Fruit fly (Drosophila melanogaster) whole organism, embryonic: ENCODE results near the gene Nup37.

Source experiments
- Abd-B ChIP-seq: fragments of 200-800 bp; sonication (Bioruptor generic); optimal IDR thresholded peaks from 2 replicates; lab custom pipeline; 2018; ENCODE audit warnings: missing biosample characterization, mild to moderate bottlenecking, missing genetic modification characterization, moderate library complexity
- Awh ChIP-seq: fragments of 200-800 bp; sonication (Bioruptor generic); IDR thresholded peaks from 2 replicates; pipeline ENCODE4, ENCODE4 v1.3.6; 2022; ENCODE audit warnings: missing biosample characterization, missing genetic modification characterization
- B-H2 ChIP-seq: fragments of 200-800 bp; sonication (Bioruptor generic); optimal IDR thresholded peaks from 2 replicates; lab custom pipeline; 2018; ENCODE audit warnings: missing biosample characterization, mild to moderate bottlenecking, missing genetic modification characterization
- CG10147 ChIP-seq: fragments of 200-800 bp; sonication (Bioruptor generic); optimal IDR thresholded peaks from 2 replicates; lab custom pipeline; 2019; ENCODE audit warnings: missing biosample characterization, mild to moderate bottlenecking, missing genetic modification characterization, moderate library complexity
- CG10959 ChIP-seq: fragments of 200-800 bp; sonication (Bioruptor generic); IDR thresholded peaks from 2 replicates; pipeline ENCODE4 v1.3.6; 2022; ENCODE audit warnings: missing biosample characterization, missing genetic modification characterization
- CG11504 ChIP-seq: fragments of 200-800 bp; sonication (Bioruptor generic); optimal IDR thresholded peaks from 3 replicates; lab custom pipeline; 2019; ENCODE audit warnings: missing biosample characterization, mild to moderate bottlenecking, missing genetic modification characterization, moderate library complexity
- CG12071 ChIP-seq: fragments of 200-800 bp; sonication (Bioruptor generic); optimal IDR thresholded peaks from 3 replicates; lab custom pipeline; 2018; ENCODE audit warnings: missing biosample characterization, mild to moderate bottlenecking, missing genetic modification characterization
- CG12219 ChIP-seq: fragments of 200-800 bp; sonication (Bioruptor generic); optimal IDR thresholded peaks from 3 replicates; lab custom pipeline; 2018; ENCODE audit warnings: missing biosample characterization, mild to moderate bottlenecking, missing genetic modification characterization
- CG12299 ChIP-seq: fragments of 200-800 bp; sonication (Bioruptor generic); optimal IDR thresholded peaks from 2 replicates; lab custom pipeline; 2018; ENCODE audit warnings: missing biosample characterization, mild to moderate bottlenecking, missing genetic modification characterization
- CG13296 ChIP-seq: fragments of 200-800 bp; sonication (Bioruptor generic); optimal IDR thresholded peaks from 3 replicates; lab custom pipeline; 2018; ENCODE audit warnings: missing biosample characterization, mild to moderate bottlenecking, missing genetic modification characterization
- CG13424 ChIP-seq: fragments of 200-800 bp; sonication (Bioruptor generic); optimal IDR thresholded peaks from 2 replicates; lab custom pipeline; 2019; ENCODE audit warnings: missing biosample characterization, mild to moderate bottlenecking, missing genetic modification characterization, moderate library complexity
- CG13894 ChIP-seq: fragments of 200-800 bp; sonication (Bioruptor generic); optimal IDR thresholded peaks from 3 replicates; lab custom pipeline; 2018; ENCODE audit warnings: missing biosample characterization, mild to moderate bottlenecking, missing genetic modification characterization, moderate library complexity
- CG14667 ChIP-seq: fragments of 200-800 bp; sonication (Bioruptor generic); IDR thresholded peaks from 2 replicates; pipeline ENCODE4 v1.3.6; 2022; ENCODE audit warnings: missing biosample characterization, missing genetic modification characterization
- CG15269 ChIP-seq: fragments of 200-800 bp; sonication (Bioruptor generic); optimal IDR thresholded peaks from 2 replicates; lab custom pipeline; 2018; ENCODE audit warnings: missing biosample characterization, mild to moderate bottlenecking, missing genetic modification characterization, moderate library complexity
- CG15479 ChIP-seq: fragments of 200-800 bp; sonication (Bioruptor generic); optimal IDR thresholded peaks from 3 replicates; lab custom pipeline; 2019; ENCODE audit warnings: missing biosample characterization, mild to moderate bottlenecking, missing genetic modification characterization, moderate library complexity
- CG15601 ChIP-seq: fragments of 200-800 bp; sonication (Bioruptor generic); optimal IDR thresholded peaks from 3 replicates; lab custom pipeline; 2019; ENCODE audit warnings: missing biosample characterization, mild to moderate bottlenecking, missing genetic modification characterization, moderate library complexity
- CG34224 ChIP-seq: fragments of 200-800 bp; sonication (Bioruptor generic); IDR thresholded peaks from 3 replicates; pipeline ENCODE4 v1.3.6; 2022; ENCODE audit warnings: missing biosample characterization, missing genetic modification characterization; ENCODE audit not compliant: partially characterized antibody
- CG3995 ChIP-seq: fragments of 200-800 bp; sonication (Bioruptor generic); optimal IDR thresholded peaks from 3 replicates; lab custom pipeline; 2016; ENCODE audit warnings: missing biosample characterization, missing genetic modification characterization
- CG6765 ChIP-seq: fragments of 200-800 bp; sonication (Bioruptor generic); optimal IDR thresholded peaks from 3 replicates; lab custom pipeline; 2017; ENCODE audit warnings: missing biosample characterization, mild to moderate bottlenecking, missing genetic modification characterization
- CG8290 ChIP-seq, 3 experiments: fragments of 200-800 bp; sonication (Bioruptor generic); optimal IDR thresholded peaks; 2 replicates each; lab custom pipeline; 2016 to 2019; ENCODE audit warnings: missing biosample characterization in 3 of 3, missing genetic modification characterization in 3 of 3, mild to moderate bottlenecking in 2 of 3, moderate library complexity in 1 of 3
- CrebB ChIP-seq: fragments of 200-800 bp; sonication (Bioruptor generic); optimal IDR thresholded peaks from 3 replicates; lab custom pipeline; 2018; ENCODE audit warnings: missing biosample characterization, mild to moderate bottlenecking, missing genetic modification characterization
- Fer1 ChIP-seq: fragments of 200-800 bp; sonication (Bioruptor generic); optimal IDR thresholded peaks from 2 replicates; lab custom pipeline; 2017; ENCODE audit warnings: missing biosample characterization, mild to moderate bottlenecking, missing genetic modification characterization
- Fer2 ChIP-seq: fragments of 200-800 bp; sonication (Bioruptor generic); optimal IDR thresholded peaks from 2 replicates; lab custom pipeline; 2018; ENCODE audit warnings: missing biosample characterization, mild to moderate bottlenecking, missing genetic modification characterization, moderate library complexity
- Hey ChIP-seq: fragments of 200-800 bp; sonication (Bioruptor generic); optimal IDR thresholded peaks from 3 replicates; lab custom pipeline; 2018; ENCODE audit warnings: missing biosample characterization, mild to moderate bottlenecking, missing genetic modification characterization
- Hmr ChIP-seq: fragments of 200-800 bp; sonication (Bioruptor generic); optimal IDR thresholded peaks from 3 replicates; lab custom pipeline; 2017; ENCODE audit warnings: mild to moderate bottlenecking, missing biosample characterization, missing genetic modification reagents, missing genetic modification characterization
- Jarid2 ChIP-seq: fragments of 200-800 bp; sonication (Bioruptor generic); optimal IDR thresholded peaks from 3 replicates; lab custom pipeline; 2017; ENCODE audit warnings: mild to moderate bottlenecking, missing biosample characterization, missing genetic modification reagents, missing genetic modification characterization
- MTF-1 ChIP-seq: fragments of 200-800 bp; sonication (Bioruptor generic); optimal IDR thresholded peaks from 2 replicates; lab custom pipeline; 2018; ENCODE audit warnings: missing biosample characterization, mild to moderate bottlenecking, missing genetic modification characterization, borderline replicate concordance
- Optix ChIP-seq: fragments of 200-800 bp; sonication (Bioruptor generic); IDR thresholded peaks from 3 replicates; pipeline ENCODE4 v1.3.6; 2022; ENCODE audit warnings: missing biosample characterization, missing genetic modification characterization
- PHDP ChIP-seq: fragments of 200-800 bp; sonication (Bioruptor generic); optimal IDR thresholded peaks from 3 replicates; lab custom pipeline; 2018; ENCODE audit warnings: missing biosample characterization, mild to moderate bottlenecking, missing genetic modification characterization, moderate library complexity
- Rfx ChIP-seq: fragments of 200-800 bp; sonication (Bioruptor generic); IDR thresholded peaks from 2 replicates; pipeline ENCODE4 v1.3.6; 2022; ENCODE audit warnings: missing biosample characterization, missing genetic modification characterization
- Stat92E ChIP-seq, 3 experiments: fragments of >200 bp in 2 of 3; fragments of 200-800 bp in 1 of 3; sonication (Bioruptor generic) in 1 of 3; optimal IDR thresholded peaks; 2 replicates each; lab custom pipeline; 2017 to 2019; ENCODE audit warnings: missing biosample characterization in 3 of 3, missing genetic modification characterization in 3 of 3, mild to moderate bottlenecking in 1 of 3, moderate library complexity in 1 of 3
- Vsx1 ChIP-seq: fragments of 200-800 bp; sonication (Bioruptor generic); optimal IDR thresholded peaks from 2 replicates; lab custom pipeline; 2017; ENCODE audit warnings: missing biosample characterization, mild to moderate bottlenecking, missing genetic modification characterization, missing genetic modification reagents
- YL-1 ChIP-seq: fragments of 200-800 bp; sonication (Bioruptor generic); optimal IDR thresholded peaks from 3 replicates; lab custom pipeline; 2017; ENCODE audit warnings: missing biosample characterization, mild to moderate bottlenecking, missing genetic modification characterization
- abd-A ChIP-seq: fragments of 200-800 bp; sonication (Bioruptor generic); optimal IDR thresholded peaks from 3 replicates; lab custom pipeline; 2019; ENCODE audit warnings: missing biosample characterization, mild to moderate bottlenecking, missing genetic modification characterization, moderate library complexity
- caup ChIP-seq: fragments of 200-800 bp; sonication (Bioruptor generic); optimal IDR thresholded peaks from 3 replicates; lab custom pipeline; 2017; ENCODE audit warnings: missing biosample characterization, mild to moderate bottlenecking, missing genetic modification characterization, moderate library complexity; ENCODE audit not compliant: severe bottlenecking
- chinmo ChIP-seq: fragments of 200-800 bp; sonication (Bioruptor generic); IDR thresholded peaks from 4 replicates; pipeline ENCODE4 v1.3.6; 2022; ENCODE audit warnings: missing biosample characterization, missing genetic modification characterization; ENCODE audit not compliant: partially characterized antibody
- exex ChIP-seq: fragments of 200-800 bp; sonication (Bioruptor generic); optimal IDR thresholded peaks from 4 replicates; lab custom pipeline; 2018; ENCODE audit warnings: missing biosample characterization, mild to moderate bottlenecking, missing genetic modification characterization, moderate library complexity
- fd102C ChIP-seq: fragments of 200-800 bp; sonication (Bioruptor generic); optimal IDR thresholded peaks from 2 replicates; lab custom pipeline; 2018; ENCODE audit warnings: missing biosample characterization, mild to moderate bottlenecking, missing genetic modification characterization, moderate library complexity
- fd64A ChIP-seq: fragments of 200-800 bp; sonication (Bioruptor generic); optimal IDR thresholded peaks from 3 replicates; lab custom pipeline; 2018; ENCODE audit warnings: missing biosample characterization, mild to moderate bottlenecking, missing genetic modification characterization
- lab ChIP-seq: fragments of 200-800 bp; sonication (Bioruptor generic); optimal IDR thresholded peaks from 3 replicates; lab custom pipeline; 2017; ENCODE audit warnings: missing biosample characterization, missing genetic modification characterization, mild to moderate bottlenecking, moderate library complexity, missing genetic modification reagents
- lbe ChIP-seq: fragments of 200-800 bp; sonication (Bioruptor generic); optimal IDR thresholded peaks from 2 replicates; lab custom pipeline; 2016; ENCODE audit warnings: missing biosample characterization, mild to moderate bottlenecking, missing genetic modification characterization
- mirr ChIP-seq: fragments of 200-800 bp; sonication (Bioruptor generic); optimal IDR thresholded peaks from 3 replicates; lab custom pipeline; 2018; ENCODE audit warnings: missing biosample characterization, mild to moderate bottlenecking, missing genetic modification characterization
- pfk ChIP-seq: fragments of 200-800 bp; sonication (Bioruptor generic); optimal IDR thresholded peaks from 2 replicates; lab custom pipeline; 2018; ENCODE audit warnings: missing biosample characterization, mild to moderate bottlenecking, missing genetic modification characterization, moderate library complexity
- scrt ChIP-seq: fragments of 200-800 bp; sonication (Bioruptor generic); optimal IDR thresholded peaks from 2 replicates; lab custom pipeline; 2018; ENCODE audit warnings: missing biosample characterization, mild to moderate bottlenecking, missing genetic modification characterization, moderate library complexity
- sens ChIP-seq: fragments of 200-800 bp; sonication (Bioruptor generic); peaks from one replicate; lab custom pipeline; 2016; ENCODE audit warnings: missing biosample characterization, missing genetic modification characterization
- unpg ChIP-seq: fragments of 200-800 bp; sonication (Bioruptor generic); optimal IDR thresholded peaks from 3 replicates; lab custom pipeline; 2018; ENCODE audit warnings: missing biosample characterization, mild to moderate bottlenecking, missing genetic modification characterization, moderate library complexity
- usp ChIP-seq: fragments of >200 bp; optimal IDR thresholded peaks from 2 replicates; lab custom pipeline; 2017; ENCODE audit warnings: missing biosample characterization, missing genetic modification characterization
- wek ChIP-seq: fragments of 200-800 bp; sonication (Bioruptor generic); optimal IDR thresholded peaks from 3 replicates; lab custom pipeline; 2018; ENCODE audit warnings: missing biosample characterization, mild to moderate bottlenecking, missing genetic modification characterization, moderate library complexity

Nup37 gene

DNA sequence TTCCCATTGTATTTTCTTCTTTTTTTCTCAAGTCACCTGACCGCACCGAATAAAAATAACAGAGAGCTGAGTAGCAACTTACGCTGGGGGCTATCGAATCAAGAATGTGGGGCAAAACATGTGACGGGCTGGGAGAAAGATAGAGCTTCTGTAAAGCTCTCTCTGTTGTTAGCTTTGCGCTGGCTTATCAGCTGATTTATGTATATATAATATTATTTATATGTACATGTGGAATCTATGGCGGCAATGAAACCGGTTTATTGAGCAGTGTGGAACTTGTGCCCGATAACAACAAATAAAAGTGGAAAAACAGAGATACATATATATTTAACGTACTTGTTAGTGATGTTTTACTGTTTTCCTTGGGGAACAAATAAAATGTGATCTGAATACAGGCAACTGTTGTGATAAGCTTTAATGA is 45.4 kb downstream of the Nup37 start, which contains the start of gene CG31098 (continued):
- TF ChIP-seq Fer2 (tag; lab: Kevin White, UChicago), result no peak
- peak; percentile 40 for TF ChIP-seq wek (GFP tag; lab: Kevin White, UChicago)
- peak; percentile 33 for TF ChIP-seq MTF-1 (GFP tag; lab: Kevin White, UChicago)
- peak; percentile 0 for TF ChIP-seq CG15601
- peak; percentile 70 for TF ChIP-seq CG13296 (GFP tag; lab: Kevin White, UChicago)
- no peak for TF ChIP-seq fd64A (GFP tag; lab: Kevin White, UChicago)
- peak; percentile 72 for TF ChIP-seq CG3995 (GFP tag; lab: Kevin White, UChicago)
- peak; percentile 39 for TF ChIP-seq caup
- peak; percentile 76 for TF ChIP-seq mirr (GFP tag; lab: Kevin White, UChicago)
- TF ChIP-seq CG15479 (GFP tag; lab: Kevin White, UChicago), result no peak
- peak; percentile 81; the same call in 2 of the 4 replicates for TF ChIP-seq chinmo (GFP tag; lab: Robert Waterston, UW)
- TF ChIP-seq sens (GFP tag; lab: Kevin White, UChicago), result peak; percentile 20
- TF ChIP-seq CG34224 (GFP tag; lab: Robert Waterston, UW), result peak; percentile 49; the same call in 1 of the 3 replicates
- TF ChIP-seq Fer1 (GFP tag; lab: Kevin White, UChicago), result peak; percentile 72
- TF ChIP-seq CG13894 (tag; lab: Kevin White, UChicago), result peak; percentile 51
- TF ChIP-seq Abd-B, result no peak
- peak; percentile 35 for TF ChIP-seq Vsx1
- no peak for TF ChIP-seq abd-A
- TF ChIP-seq Rfx (GFP tag; lab: Robert Waterston, UW), result peak; percentile 7; the same call in 1 of the 2 replicates
- no peak for TF ChIP-seq lbe
- no peak for TF ChIP-seq fd102C (GFP tag; lab: Kevin White, UChicago)
- peak; percentile 52 for TF ChIP-seq CG12071 (GFP tag; lab: Kevin White, UChicago)
- peak; percentile 2 for TF ChIP-seq CG12219 (GFP tag; lab: Kevin White, UChicago)
- peak; percentile 48 for TF ChIP-seq lab (GFP tag; lab: Kevin White, UChicago)
- peak; percentile 51 for TF ChIP-seq unpg (GFP tag; lab: Kevin White, UChicago)
- peak; percentile 30 for TF ChIP-seq scrt (GFP tag; lab: Kevin White, UChicago)
- peak; percentile 63 for TF ChIP-seq Jarid2 (GFP tag; lab: Kevin White, UChicago)
- TF ChIP-seq exex (tag; lab: Kevin White, UChicago), result peak; percentile 49
- TF ChIP-seq CG15269 (tag; lab: Kevin White, UChicago), result peak; percentile 50
- no peak for TF ChIP-seq CG8290 (GFP tag; optimal IDR thresholded peaks at IDR 0.05; lab: Kevin White, UChicago)
- peak in 1 of 2 experiments; percentile 11 for TF ChIP-seq CG8290 (tag; optimal IDR thresholded peaks at IDR 0.05; lab: Kevin White, UChicago)
- TF ChIP-seq PHDP (tag; lab: Kevin White, UChicago), result peak; percentile 60
- TF ChIP-seq Stat92E (GFP tag; optimal IDR thresholded peaks at IDR 0.05; lab: Kevin White, UChicago), result no peak
- TF ChIP-seq usp (GFP tag; lab: Kevin White, UChicago), result no peak
- TF ChIP-seq CG10959 (GFP tag; lab: Robert Waterston, UW), result no peak
- TF ChIP-seq Hmr (GFP tag; lab: Kevin White, UChicago), result peak; percentile 35
- TF ChIP-seq YL-1 (GFP tag; lab: Kevin White, UChicago), result peak; percentile 0
- TF ChIP-seq Optix (GFP tag; lab: Robert Waterston, UW), result 0 out of 3 replicates have a peak, but pooled peaks have one; percentile 18
- TF ChIP-seq CG14667 (GFP tag; lab: Robert Waterston, UW), result no peak
- no peak for TF ChIP-seq Awh (GFP tag; lab: Robert Waterston, UW)
- TF ChIP-seq pfk, result peak; percentile 47
- TF ChIP-seq CG6765 (GFP tag; lab: Kevin White, UChicago), result peak; percentile 52
- no peak for TF ChIP-seq CG11504 (tag; lab: Kevin White, UChicago)
- peak; percentile 11 for TF ChIP-seq CG10147
- TF ChIP-seq CrebB (tag; lab: Kevin White, UChicago), result peak; percentile 53
- peak; percentile 12 for TF ChIP-seq CG13424
- peak; percentile 61 for TF ChIP-seq B-H2
- TF ChIP-seq Hey (tag; lab: Kevin White, UChicago), result no peak
- TF ChIP-seq CG12299, result peak; percentile 35
